Worm (Caenorhabditis elegans) whole organism, midembryonic: ENCODE results near the gene frm-7.

ENCODE experiments used
- T22C8.4 ChIP-seq: fragments of 200-800 bp; sonication (Bioruptor generic); IDR thresholded peaks from 2 replicates; pipeline ENCODE4 v1.3.6; 2022; ENCODE audit warnings: missing genetic modification characterization, missing compliant biosample characterization
- cog-1 ChIP-seq: sonication (generic microtip); optimal IDR thresholded peaks from 2 replicates; lab custom pipeline; 2016; ENCODE audit warnings: missing genetic modification characterization, missing compliant biosample characterization
- flt-1 ChIP-seq: fragments of 200-800 bp; sonication (Bioruptor generic); IDR thresholded peaks from 2 replicates; pipeline ENCODE4 v1.3.6; 2022; ENCODE audit warnings: missing genetic modification characterization, missing compliant biosample characterization
- klf-2 ChIP-seq: fragments of 200-800 bp; sonication (Bioruptor generic); conservative IDR thresholded peaks from 2 replicates; pipeline ENCODE4 v1.3.6; 2022; ENCODE audit warnings: missing genetic modification reagents, missing genetic modification characterization, missing compliant biosample characterization
- med-1 ChIP-seq: sonication (generic microtip); optimal IDR thresholded peaks from 2 replicates; lab custom pipeline; 2017; ENCODE audit warnings: missing genetic modification characterization, mild to moderate bottlenecking, missing compliant biosample characterization, antibody characterized with exemption, missing genetic modification reagents; ENCODE audit not compliant: insufficient read depth
- ref-1 ChIP-seq: fragments of 200-800 bp; sonication (Bioruptor generic); conservative IDR thresholded peaks from 2 replicates; pipeline ENCODE4 v1.3.6; 2022; ENCODE audit warnings: missing genetic modification reagents, missing genetic modification characterization, missing compliant biosample characterization
- tab-1 ChIP-seq: fragments of 200-800 bp; sonication (Bioruptor generic); IDR thresholded peaks from 2 replicates; pipeline ENCODE4 v1.3.6; 2022; ENCODE audit warnings: missing genetic modification characterization, missing compliant biosample characterization
- ztf-23 ChIP-seq: fragments of 200-800 bp; sonication (Bioruptor generic); IDR thresholded peaks from 2 replicates; pipeline ENCODE4 v1.3.6; 2022; ENCODE audit warnings: missing genetic modification reagents, missing genetic modification characterization, missing compliant biosample characterization
- ztf-29 ChIP-seq: fragments of 200-800 bp; sonication (Bioruptor generic); IDR thresholded peaks from 2 replicates; pipeline ENCODE4 v1.3.6; 2022; ENCODE audit warnings: missing genetic modification reagents, missing genetic modification characterization, missing compliant biosample characterization

frm-7 gene

ce11 chrV:12296794-12297193 lies 5.5 kb upstream of the frm-7 start:
- TF ChIP-seq ref-1 (GFP tag; lab: Robert Waterston, UW): no peak
- TF ChIP-seq ztf-29 (GFP tag; lab: Robert Waterston, UW): no peak
- TF ChIP-seq klf-2 (GFP tag; lab: Robert Waterston, UW): no peak
- TF ChIP-seq med-1 (GFP tag; lab: Kevin White, UChicago): no peak
- no peak for TF ChIP-seq T22C8.4 (GFP tag; lab: Robert Waterston, UW)
- TF ChIP-seq ztf-23: no peak
- no peak for TF ChIP-seq flt-1
- no peak for TF ChIP-seq cog-1 (tag; lab: Kevin White, UChicago)
- no peak for TF ChIP-seq tab-1 (GFP tag; lab: Robert Waterston, UW)

- TF ChIP-seq T22C8.4 (GFP tag; lab: Robert Waterston, UW): no peak
- no peak for TF ChIP-seq klf-2 (GFP tag; lab: Robert Waterston, UW)
- TF ChIP-seq ztf-29 (GFP tag; lab: Robert Waterston, UW): no peak
- TF ChIP-seq flt-1: no peak
- TF ChIP-seq med-1 (GFP tag; lab: Kevin White, UChicago): no peak
- TF ChIP-seq tab-1 (GFP tag; lab: Robert Waterston, UW): no peak
- no peak for TF ChIP-seq ztf-23
- no peak for TF ChIP-seq ref-1 (GFP tag; lab: Robert Waterston, UW)
- no peak for TF ChIP-seq cog-1 (tag; lab: Kevin White, UChicago)
Measured at ce11 chrV:12298184-12298583, 4.1 kb upstream of the frm-7 start.

ce11 chrV:12299244-12299766 lies 3.0 kb upstream of the frm-7 start:
- no peak for TF ChIP-seq ref-1 (GFP tag; lab: Robert Waterston, UW)
- no peak for TF ChIP-seq med-1 (GFP tag; lab: Kevin White, UChicago)
- no peak for TF ChIP-seq T22C8.4 (GFP tag; lab: Robert Waterston, UW)
- no peak for TF ChIP-seq flt-1
- TF ChIP-seq cog-1 (tag; lab: Kevin White, UChicago): no peak
- TF ChIP-seq klf-2 (GFP tag; lab: Robert Waterston, UW): no peak
- TF ChIP-seq ztf-23: no peak
- TF ChIP-seq tab-1 (GFP tag; lab: Robert Waterston, UW): no peak

- no peak for TF ChIP-seq tab-1 (GFP tag; lab: Robert Waterston, UW)
- TF ChIP-seq T22C8.4 (GFP tag; lab: Robert Waterston, UW): no peak
- no peak for TF ChIP-seq ztf-29 (GFP tag; lab: Robert Waterston, UW)
Measured at ce11 chrV:12300166-12300565, 2.1 kb upstream of the frm-7 start.

- TF ChIP-seq ref-1 (GFP tag; lab: Robert Waterston, UW) (no peak), cog-1 (tag; lab: Kevin White, UChicago) (no peak), tab-1 (GFP tag; lab: Robert Waterston, UW) (no peak), ztf-23 (no peak), med-1 (GFP tag; lab: Kevin White, UChicago) (no peak), flt-1 (no peak), klf-2 (GFP tag; lab: Robert Waterston, UW) (no peak), ztf-29 (GFP tag; lab: Robert Waterston, UW) (no peak), T22C8.4 (GFP tag; lab: Robert Waterston, UW) (no peak)
Measured at ce11 chrV:12300780-12301460, 1.4 kb upstream of the frm-7 start.

ce11 chrV:12303453-12304077 lies 1.3 kb downstream of the frm-7 start:
- TF ChIP-seq ref-1 (GFP tag; lab: Robert Waterston, UW) (peak; percentile 100), ztf-29 (GFP tag; lab: Robert Waterston, UW) (peak; percentile 100), klf-2 (GFP tag; lab: Robert Waterston, UW) (peak; percentile 100), tab-1 (GFP tag; lab: Robert Waterston, UW) (peak; percentile 100), med-1 (GFP tag; lab: Kevin White, UChicago) (peak; percentile 94), cog-1 (tag; lab: Kevin White, UChicago) (peak; percentile 100), flt-1 (peak; percentile 100), ztf-23 (peak; percentile 99), T22C8.4 (GFP tag; lab: Robert Waterston, UW) (peak; percentile 100)

ce11 chrV:12305677-12306076 lies 3.4 kb downstream of the frm-7 start:
- TF ChIP-seq flt-1: no peak
- TF ChIP-seq ztf-29 (GFP tag; lab: Robert Waterston, UW): no peak
- no peak for TF ChIP-seq T22C8.4 (GFP tag; lab: Robert Waterston, UW)
- no peak for TF ChIP-seq klf-2 (GFP tag; lab: Robert Waterston, UW)
- TF ChIP-seq med-1 (GFP tag; lab: Kevin White, UChicago): no peak
- no peak for TF ChIP-seq tab-1 (GFP tag; lab: Robert Waterston, UW)
- TF ChIP-seq ref-1 (GFP tag; lab: Robert Waterston, UW): no peak
- TF ChIP-seq cog-1 (tag; lab: Kevin White, UChicago): no peak
- TF ChIP-seq ztf-23: no peak

- TF ChIP-seq ref-1 (GFP tag; lab: Robert Waterston, UW) (no peak), tab-1 (GFP tag; lab: Robert Waterston, UW) (no peak), med-1 (GFP tag; lab: Kevin White, UChicago) (no peak), ztf-29 (GFP tag; lab: Robert Waterston, UW) (no peak), T22C8.4 (GFP tag; lab: Robert Waterston, UW) (no peak), ztf-23 (no peak), flt-1 (no peak), klf-2 (GFP tag; lab: Robert Waterston, UW) (no peak), cog-1 (tag; lab: Kevin White, UChicago) (no peak)
Measured at ce11 chrV:12307011-12307540, 4.8 kb downstream of the frm-7 start, which contains the start of gene srg-45. srg-45 (plus strand) TSS chrV:12307490.
